Fruit fly (Drosophila melanogaster) whole organism, embryonic: ENCODE measurements around the gene Mul1.

ENCODE experiments used
- Asciz ChIP-seq: fragments of 200-800 bp; sonication (Bioruptor generic); optimal IDR thresholded peaks from 2 replicates; lab custom pipeline; 2017; ENCODE audit warnings: missing biosample characterization, mild to moderate bottlenecking, missing genetic modification characterization, missing genetic modification reagents
- Bdp1 ChIP-seq: fragments of 200-800 bp; sonication (Bioruptor generic); optimal IDR thresholded peaks from 3 replicates; lab custom pipeline; 2016; ENCODE audit warnings: missing biosample characterization, missing genetic modification characterization
- CG10654 ChIP-seq: fragments of 200-800 bp; sonication (Bioruptor generic); optimal IDR thresholded peaks from 2 replicates; lab custom pipeline; 2016; ENCODE audit warnings: missing biosample characterization, missing genetic modification characterization
- CG12104 ChIP-seq: fragments of 200-800 bp; sonication (Bioruptor generic); optimal IDR thresholded peaks from 3 replicates; lab custom pipeline; 2016; ENCODE audit warnings: missing biosample characterization, missing genetic modification characterization
- CG12236 ChIP-seq: fragments of 200-800 bp; sonication (Bioruptor generic); optimal IDR thresholded peaks from 2 replicates; lab custom pipeline; 2016; ENCODE audit warnings: missing biosample characterization, missing genetic modification characterization
- CG1529 ChIP-seq: fragments of 200-800 bp; sonication (Bioruptor generic); optimal IDR thresholded peaks from 3 replicates; lab custom pipeline; 2018; ENCODE audit warnings: missing biosample characterization, missing genetic modification characterization
- CG16779 ChIP-seq: fragments of 200-800 bp; sonication (Bioruptor generic); IDR thresholded peaks from 2 replicates; pipeline ENCODE4 v1.3.6; 2022; ENCODE audit warnings: missing biosample characterization, missing genetic modification characterization
- CG16813 ChIP-seq: fragments of 200-800 bp; sonication (Bioruptor generic); IDR thresholded peaks from 3 replicates; pipeline ENCODE4 v1.3.6; 2022; ENCODE audit warnings: missing biosample characterization, missing genetic modification characterization; ENCODE audit not compliant: partially characterized antibody
- CG18476 ChIP-seq: fragments of 200-800 bp; sonication (Bioruptor generic); optimal IDR thresholded peaks from 2 replicates; lab custom pipeline; 2016; ENCODE audit warnings: missing biosample characterization, mild to moderate bottlenecking, missing genetic modification characterization
- CG2678 ChIP-seq: fragments of 200-800 bp; sonication (Bioruptor generic); optimal IDR thresholded peaks from 3 replicates; lab custom pipeline; 2019; ENCODE audit warnings: missing biosample characterization, mild to moderate bottlenecking, missing genetic modification characterization, moderate library complexity
- CG2889 ChIP-seq: fragments of 200-800 bp; sonication (Bioruptor generic); IDR thresholded peaks from 3 replicates; pipeline ENCODE4 v1.3.6; 2022; ENCODE audit warnings: missing biosample characterization, missing genetic modification characterization
- CG3281 ChIP-seq: fragments of 200-800 bp; sonication (Bioruptor generic); optimal IDR thresholded peaks from 3 replicates; lab custom pipeline; 2017; ENCODE audit warnings: missing biosample characterization, mild to moderate bottlenecking, missing genetic modification characterization
- CG34422 ChIP-seq: fragments of 200-800 bp; sonication (Bioruptor generic); IDR thresholded peaks from 3 replicates; pipeline ENCODE4 v1.3.6; 2022; ENCODE audit warnings: missing biosample characterization, missing genetic modification characterization
- CG3995 ChIP-seq: fragments of 200-800 bp; sonication (Bioruptor generic); optimal IDR thresholded peaks from 3 replicates; lab custom pipeline; 2016; ENCODE audit warnings: missing biosample characterization, missing genetic modification characterization
- CG4820 ChIP-seq: fragments of 200-800 bp; sonication (Bioruptor generic); optimal IDR thresholded peaks from 3 replicates; lab custom pipeline; 2016; ENCODE audit warnings: missing biosample characterization, missing genetic modification characterization
- CG7357 ChIP-seq: fragments of 200-800 bp; sonication (Bioruptor generic); IDR thresholded peaks from 3 replicates; pipeline ENCODE4 v1.3.6; 2022; ENCODE audit warnings: missing biosample characterization, missing genetic modification characterization
- CG9876 ChIP-seq: fragments of 200-800 bp; sonication (Bioruptor generic); optimal IDR thresholded peaks from 2 replicates; lab custom pipeline; 2016; ENCODE audit warnings: missing biosample characterization, missing genetic modification characterization
- CrebB ChIP-seq: fragments of 200-800 bp; sonication (Bioruptor generic); optimal IDR thresholded peaks from 3 replicates; lab custom pipeline; 2018; ENCODE audit warnings: missing biosample characterization, mild to moderate bottlenecking, missing genetic modification characterization
- Dek ChIP-seq: fragments of 200-800 bp; sonication (Bioruptor generic); optimal IDR thresholded peaks from 3 replicates; lab custom pipeline; 2019; ENCODE audit warnings: missing biosample characterization, mild to moderate bottlenecking, missing genetic modification characterization, moderate library complexity
- E2f1 ChIP-seq: fragments of 200-800 bp; sonication (Bioruptor generic); IDR thresholded peaks from 2 replicates; pipeline ENCODE4 v1.3.6; 2022; ENCODE audit warnings: missing biosample characterization, missing genetic modification characterization
- Eip74EF ChIP-seq, 2 experiments: fragments of 200-800 bp in 1 of 2; fragments of >200 bp in 1 of 2; sonication (Bioruptor generic) in 1 of 2; optimal IDR thresholded peaks; 2 replicates each; lab custom pipeline; 2017 to 2019; ENCODE audit warnings: missing biosample characterization in 2 of 2, missing genetic modification characterization in 2 of 2, mild to moderate bottlenecking in 1 of 2, moderate library complexity in 1 of 2
- Hey ChIP-seq: fragments of 200-800 bp; sonication (Bioruptor generic); optimal IDR thresholded peaks from 3 replicates; lab custom pipeline; 2018; ENCODE audit warnings: missing biosample characterization, mild to moderate bottlenecking, missing genetic modification characterization
- Hmr ChIP-seq: fragments of 200-800 bp; sonication (Bioruptor generic); optimal IDR thresholded peaks from 3 replicates; lab custom pipeline; 2017; ENCODE audit warnings: mild to moderate bottlenecking, missing biosample characterization, missing genetic modification reagents, missing genetic modification characterization
- Hr51 ChIP-seq, 2 experiments: fragments of 200-800 bp; sonication (Bioruptor generic); optimal IDR thresholded peaks; 2 replicates in 1 of 2; 3 replicates in 1 of 2; lab custom pipeline; 2016 to 2018; ENCODE audit warnings: missing biosample characterization in 2 of 2, missing genetic modification characterization in 2 of 2, mild to moderate bottlenecking in 1 of 2, moderate library complexity in 1 of 2
- Meics ChIP-seq: fragments of 200-800 bp; sonication (Bioruptor generic); optimal IDR thresholded peaks from 2 replicates; lab custom pipeline; 2017; ENCODE audit warnings: missing biosample characterization, mild to moderate bottlenecking, missing genetic modification characterization
- Neu2 ChIP-seq: fragments of 200-800 bp; sonication (Bioruptor generic); optimal IDR thresholded peaks from 3 replicates; lab custom pipeline; 2016; ENCODE audit warnings: missing biosample characterization, missing genetic modification characterization, borderline replicate concordance
- Ravus ChIP-seq: fragments of 200-800 bp; sonication (Bioruptor generic); IDR thresholded peaks from 2 replicates; pipeline ENCODE4 v1.3.6; 2022; ENCODE audit warnings: missing biosample characterization, missing genetic modification characterization
- Rx ChIP-seq: fragments of 200-800 bp; sonication (Bioruptor generic); IDR thresholded peaks from 2 replicates; pipeline ENCODE4 v1.3.6; 2022; ENCODE audit warnings: missing biosample characterization, missing genetic modification characterization
- Spps ChIP-seq: fragments of 200-800 bp; sonication (Bioruptor generic); optimal IDR thresholded peaks from 2 replicates; lab custom pipeline; 2018; ENCODE audit warnings: missing biosample characterization, mild to moderate bottlenecking, missing genetic modification characterization
- Ssrp ChIP-seq: fragments of 200-800 bp; sonication (Bioruptor generic); optimal IDR thresholded peaks from 2 replicates; lab custom pipeline; 2018; ENCODE audit warnings: missing biosample characterization, mild to moderate bottlenecking, missing genetic modification characterization, moderate library complexity
- Tbp ChIP-seq: fragments of >200 bp; optimal IDR thresholded peaks from 2 replicates; lab custom pipeline; 2018; ENCODE audit warnings: missing biosample characterization, missing genetic modification characterization
- croc ChIP-seq: fragments of 200-800 bp; sonication (Bioruptor generic); conservative IDR thresholded peaks from 3 replicates; pipeline ENCODE4 v1.3.6; 2022; ENCODE audit warnings: missing biosample characterization, missing genetic modification characterization
- emc ChIP-seq: fragments of 200-800 bp; sonication (Bioruptor generic); optimal IDR thresholded peaks from 2 replicates; lab custom pipeline; 2016; ENCODE audit warnings: missing biosample characterization, missing genetic modification characterization
- en ChIP-seq: fragments of 200-800 bp; sonication (Bioruptor generic); optimal IDR thresholded peaks from 2 replicates; lab custom pipeline; 2016; ENCODE audit warnings: missing biosample characterization, missing genetic modification characterization
- fd64A ChIP-seq: fragments of 200-800 bp; sonication (Bioruptor generic); optimal IDR thresholded peaks from 3 replicates; lab custom pipeline; 2018; ENCODE audit warnings: missing biosample characterization, mild to moderate bottlenecking, missing genetic modification characterization
- gem ChIP-seq: fragments of 200-800 bp; sonication (Bioruptor generic); optimal IDR thresholded peaks from 2 replicates; lab custom pipeline; 2019; ENCODE audit warnings: missing biosample characterization, mild to moderate bottlenecking, missing genetic modification characterization, moderate library complexity
- hbn ChIP-seq: fragments of 200-800 bp; sonication (Bioruptor generic); IDR thresholded peaks from 2 replicates; pipeline ENCODE4 v1.3.6; 2022; ENCODE audit warnings: missing biosample characterization, missing genetic modification characterization; ENCODE audit not compliant: partially characterized antibody
- hkb ChIP-seq, 2 experiments: fragments of 200-800 bp in 1 of 2; fragments of >200 bp in 1 of 2; sonication (Bioruptor generic) in 1 of 2; IDR thresholded peaks in 1 of 2; optimal IDR thresholded peaks in 1 of 2; 2 replicates each; pipeline versions ENCODE4 v1.3.6 to Lab custom; 2017 to 2022; ENCODE audit warnings: missing biosample characterization in 1 of 2, missing genetic modification characterization in 1 of 2
- onecut ChIP-seq: fragments of 200-800 bp; sonication (Bioruptor generic); IDR thresholded peaks from 2 replicates; pipeline ENCODE4 v1.3.6; 2022; ENCODE audit warnings: missing biosample characterization, missing genetic modification characterization
- pb ChIP-seq: fragments of 200-800 bp; sonication (Bioruptor generic); optimal IDR thresholded peaks from 3 replicates; lab custom pipeline; 2016; ENCODE audit warnings: missing biosample characterization, missing genetic modification characterization
- prd ChIP-seq, 3 experiments: fragments of >200 bp in 2 of 3; fragments of 200-800 bp in 1 of 3; sonication (Bioruptor generic) in 1 of 3; optimal IDR thresholded peaks in 2 of 3; IDR thresholded peaks in 1 of 3; 2 replicates in 2 of 3; 3 replicates in 1 of 3; pipeline versions ENCODE4 v1.3.6 to Lab custom; 2017 to 2022; ENCODE audit warnings: missing biosample characterization in 1 of 3, missing genetic modification characterization in 1 of 3
- ro ChIP-seq: fragments of 200-800 bp; sonication (Bioruptor generic); IDR thresholded peaks from 2 replicates; pipeline ENCODE4 v1.3.6; 2022; ENCODE audit warnings: missing biosample characterization, missing genetic modification characterization
- sc ChIP-seq, 3 experiments: fragments of >200 bp in 2 of 3; fragments of 200-800 bp in 1 of 3; sonication (Bioruptor generic) in 1 of 3; optimal IDR thresholded peaks; 2 replicates in 2 of 3; 3 replicates in 1 of 3; lab custom pipeline; 2017; ENCODE audit warnings: mild to moderate bottlenecking in 1 of 3, missing biosample characterization in 1 of 3, missing genetic modification characterization in 1 of 3, missing genetic modification reagents in 1 of 3
- sim ChIP-seq: fragments of 200-800 bp; sonication (Bioruptor generic); IDR thresholded peaks from 2 replicates; pipeline ENCODE4 v1.3.6; 2022; ENCODE audit warnings: missing biosample characterization, missing genetic modification characterization
- sqz ChIP-seq: fragments of 200-800 bp; sonication (Bioruptor generic); optimal IDR thresholded peaks from 3 replicates; lab custom pipeline; 2018; ENCODE audit warnings: missing biosample characterization, mild to moderate bottlenecking, missing genetic modification characterization
- tna ChIP-seq: fragments of 200-800 bp; sonication (Bioruptor generic); IDR thresholded peaks from 2 replicates; pipeline ENCODE4 v1.3.6; 2022; ENCODE audit warnings: missing biosample characterization, missing genetic modification characterization; ENCODE audit not compliant: partially characterized antibody
- toy ChIP-seq: fragments of 200-800 bp; sonication (Bioruptor generic); IDR thresholded peaks from 2 replicates; pipeline ENCODE4 v1.3.6; 2022; ENCODE audit warnings: missing biosample characterization, missing genetic modification characterization
- ttk ChIP-seq: fragments of 200-800 bp; sonication (Bioruptor generic); IDR thresholded peaks from 2 replicates; pipeline ENCODE4 v2.1.2; 2022; ENCODE audit warnings: missing biosample characterization, missing genetic modification characterization

Gene Mul1

DNA sequence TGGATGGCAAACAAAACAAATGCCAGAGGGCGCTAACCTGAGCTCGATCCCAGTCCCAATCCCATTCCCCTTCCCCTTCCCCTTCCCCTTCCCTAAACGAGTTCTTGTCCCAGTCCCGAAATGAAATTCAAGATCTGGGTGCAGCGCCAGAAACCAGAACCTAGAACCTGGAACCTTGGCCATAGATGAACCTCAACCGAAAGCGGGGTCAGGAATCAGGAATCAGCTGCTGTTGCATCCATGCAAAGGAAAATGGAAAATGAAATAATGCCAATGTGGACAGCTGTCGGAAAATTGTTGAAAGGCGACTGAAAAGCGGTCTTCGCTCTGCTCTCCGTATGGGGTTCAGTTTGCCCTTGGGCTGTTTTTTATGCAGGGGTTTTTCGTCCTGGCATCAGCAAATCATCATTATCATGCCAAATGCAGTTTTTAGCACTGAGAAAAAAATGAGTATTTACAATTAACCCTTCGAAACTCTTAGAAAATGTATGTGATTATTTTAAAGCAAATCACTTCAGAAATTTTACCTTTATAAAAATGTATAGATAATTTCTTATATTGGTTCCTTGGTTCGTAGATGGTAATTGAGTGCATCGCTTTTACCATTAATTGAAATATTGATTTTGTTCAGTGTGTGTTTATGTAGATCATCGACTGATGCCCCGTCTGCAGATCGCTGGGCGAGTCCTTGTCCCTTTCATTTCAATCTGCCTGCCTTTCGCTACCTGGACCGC is 43.5 kb upstream of the Mul1 start (continued):
- TF ChIP-seq sqz (GFP tag; lab: Kevin White, UChicago) (peak; percentile 89), CG3281 (no peak), CrebB (tag; lab: Kevin White, UChicago) (no peak), E2f1 (GFP tag; lab: Robert Waterston, UW) (no peak), sc (optimal IDR thresholded peaks at IDR 0.05; lab: Kevin White, UChicago) (no peak), sc (GFP tag; optimal IDR thresholded peaks at IDR 0.05; lab: Kevin White, UChicago) (peak; percentile 22), Bdp1 (GFP tag; lab: Kevin White, UChicago) (no peak), pb (GFP tag; lab: Kevin White, UChicago) (no peak), CG12236 (GFP tag; lab: Kevin White, UChicago) (no peak), gem (tag; lab: Kevin White, UChicago) (peak; percentile 61), fd64A (no peak), Meics (no peak), Hmr (GFP tag; lab: Kevin White, UChicago) (no peak), ttk (GFP tag; lab: Robert Waterston, UW) (no peak), CG2889 (GFP tag; lab: Robert Waterston, UW) (no peak), ro (GFP tag; lab: Robert Waterston, UW) (no peak), Spps (tag; lab: Kevin White, UChicago) (no peak), onecut (no peak), CG10654 (GFP tag; lab: Kevin White, UChicago) (no peak), hkb (optimal IDR thresholded peaks at IDR 0.05; lab: Kevin White, UChicago) (no peak), hkb (GFP tag; IDR thresholded peaks at IDR 0.05; lab: Robert Waterston, UW) (no peak), Neu2 (GFP tag; lab: Kevin White, UChicago) (no peak), croc (GFP tag; lab: Robert Waterston, UW) (0 out of 3 replicates have a peak, but pooled peaks have one; percentile 17), CG3995 (GFP tag; lab: Kevin White, UChicago) (no peak), en (GFP tag; lab: Kevin White, UChicago) (no peak), CG16779 (GFP tag; lab: Robert Waterston, UW) (no peak), Ssrp (tag; lab: Kevin White, UChicago) (peak; percentile 39), CG4820 (GFP tag; lab: Kevin White, UChicago) (peak; percentile 12), CG16813 (no peak), tna (GFP tag; lab: Robert Waterston, UW) (no peak), sim (GFP tag; lab: Robert Waterston, UW) (no peak), Dek (tag; lab: Kevin White, UChicago) (no peak), Ravus (no peak), hbn (GFP tag; lab: Robert Waterston, UW) (no peak), CG9876 (GFP tag; lab: Kevin White, UChicago) (no peak), Eip74EF (GFP tag; optimal IDR thresholded peaks at IDR 0.05; lab: Kevin White, UChicago) (no peak), Hr51 (GFP tag; optimal IDR thresholded peaks at IDR 0.05; lab: Kevin White, UChicago) (no peak), Asciz (GFP tag; lab: Kevin White, UChicago) (no peak), CG7357 (GFP tag; lab: Robert Waterston, UW) (no peak), emc (no peak), CG12104 (GFP tag; lab: Kevin White, UChicago) (no peak), CG2678 (peak; percentile 11), prd (optimal IDR thresholded peaks at IDR 0.05; lab: Kevin White, UChicago) (no peak), prd (GFP tag; IDR thresholded peaks at IDR 0.05; lab: Robert Waterston, UW) (peak; percentile 77), CG34422 (no peak), CG1529 (peak; percentile 33), Hey (tag; lab: Kevin White, UChicago) (no peak), Rx (GFP tag; lab: Robert Waterston, UW) (no peak), CG18476 (GFP tag; lab: Kevin White, UChicago) (no peak), Tbp (GFP tag; lab: Kevin White, UChicago) (no peak), toy (no peak)
